Worm (Caenorhabditis elegans): ENCODE results near the gene srx-51.

ce11 chrV:15274757-15275156, 6.9 kb upstream of the srx-51 start, which contains the start of gene srw-16:
- TF ChIP-seq ama-1 (optimal IDR thresholded peaks at IDR 0.05) = no peak
- no peak for TF ChIP-seq hmg-4 (GFP tag; optimal IDR thresholded peaks at IDR 0.05)
- TF ChIP-seq scrt-1 (GFP tag; IDR thresholded peaks at IDR 0.05) = no peak
- TF ChIP-seq ets-7 (tag; optimal IDR thresholded peaks at IDR 0.05) = no peak
- no peak for TF ChIP-seq ceh-36 (tag; optimal IDR thresholded peaks at IDR 0.05)

All from whole organism, early embryonic.